Fruit fly (Drosophila melanogaster): ENCODE measurements around the gene Rga.
A peak's percentile ranks its signal among the peaks of the same experiment; 100 is the strongest.

Rga gene

dm6 chr3R:5592009-5592572 is 20.8 kb downstream of the Rga start:
- TF ChIP-seq Dll (optimal IDR thresholded peaks at IDR 0.05) (no peak), CG8478 (optimal IDR thresholded peaks at IDR 0.05) (peak; percentile 49)

DNA sequence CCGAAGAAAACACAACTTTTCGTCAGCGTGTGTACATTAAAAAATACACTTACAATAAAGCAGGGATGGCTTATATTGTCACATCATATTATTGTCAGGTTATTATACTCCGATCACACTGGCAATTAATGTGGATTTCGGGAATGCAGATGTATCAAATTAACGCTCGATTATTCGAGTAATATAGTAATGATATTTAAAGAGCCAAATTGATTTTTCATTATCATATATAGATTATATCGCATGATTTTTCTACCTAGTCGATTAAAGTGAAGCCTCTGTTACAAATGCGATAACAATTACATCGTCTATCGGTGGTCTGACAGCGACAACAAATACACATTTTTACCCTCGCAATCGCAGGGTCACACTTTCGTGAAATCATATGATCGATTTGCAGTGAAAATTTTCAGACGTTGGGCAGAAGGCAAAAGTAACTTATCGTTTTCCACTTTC is 21.5 kb downstream of the Rga start, which contains the start of the genes noi and Vha26:
Gene noi, minus strand, starts transcription at position 62 of the 456 bp plus-strand sequence.
Gene Vha26, plus strand, starts transcription at position 366 of the 456 bp plus-strand sequence.
- TF ChIP-seq CG8478 (optimal IDR thresholded peaks at IDR 0.05) (no peak), usp (GFP tag; optimal IDR thresholded peaks at IDR 0.05) (no peak), pan (optimal IDR thresholded peaks at IDR 0.05) (no peak), EcR (GFP tag; optimal IDR thresholded peaks at IDR 0.05) (no peak), psq (optimal IDR thresholded peaks at IDR 0.05) (no peak), Dll (optimal IDR thresholded peaks at IDR 0.05) (no peak)

dm6 chr3R:5588573-5588972 is 24.3 kb downstream of the Rga start, which contains the start of gene PolZ2:
TSS of gene PolZ2 (plus strand) at chr3R:5588873.
- no peak for TF ChIP-seq pan (optimal IDR thresholded peaks at IDR 0.05)
- no peak for TF ChIP-seq CG8478 (optimal IDR thresholded peaks at IDR 0.05)
- TF ChIP-seq Dll (optimal IDR thresholded peaks at IDR 0.05) = no peak
- no peak for TF ChIP-seq EcR (GFP tag; optimal IDR thresholded peaks at IDR 0.05)
- TF ChIP-seq psq (optimal IDR thresholded peaks at IDR 0.05) = no peak

DNA sequence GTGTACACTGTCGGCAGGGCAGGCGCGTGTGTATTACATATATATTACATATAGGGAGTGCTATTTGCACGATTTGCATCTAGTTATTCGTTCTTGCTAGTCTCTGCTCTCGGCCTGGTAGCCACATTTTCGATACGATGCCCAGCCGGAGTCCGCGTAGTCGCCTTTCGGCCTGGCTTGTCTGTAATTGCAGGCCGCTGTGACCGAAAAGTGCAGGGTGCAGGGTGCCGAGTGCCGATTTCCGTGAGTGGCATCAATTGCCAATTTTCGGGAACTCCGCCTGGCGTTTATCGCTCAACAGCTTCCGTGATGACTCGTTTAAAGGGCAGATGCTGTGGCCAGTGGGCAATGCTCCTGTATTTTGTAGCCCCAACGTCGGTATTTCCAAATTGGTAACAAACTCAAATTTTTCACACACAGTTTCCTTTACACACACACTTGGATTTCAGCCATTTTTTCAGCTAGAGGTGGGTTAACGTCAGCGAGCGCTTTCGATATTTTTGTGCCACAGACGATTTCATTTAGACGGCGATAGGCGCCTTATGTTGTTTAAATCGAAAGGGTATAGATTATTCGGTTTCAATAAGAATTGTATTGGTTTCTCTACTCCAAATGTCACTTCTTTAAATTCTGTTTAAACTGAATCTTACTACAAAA is 24.9 kb downstream of the Rga start, which contains the start of gene CG2926:
Gene CG2926, minus strand, starts transcription at position 518 of the 657 bp plus-strand sequence.
- TF ChIP-seq pan (optimal IDR thresholded peaks at IDR 0.05) (no peak), psq (optimal IDR thresholded peaks at IDR 0.05) (no peak), CG8478 (optimal IDR thresholded peaks at IDR 0.05) (no peak), EcR (GFP tag; optimal IDR thresholded peaks at IDR 0.05) (no peak), Dll (optimal IDR thresholded peaks at IDR 0.05) (no peak), usp (GFP tag; optimal IDR thresholded peaks at IDR 0.05) (no peak)

- TF ChIP-seq psq (optimal IDR thresholded peaks at IDR 0.05) (no peak), Dll (optimal IDR thresholded peaks at IDR 0.05) (no peak), pan (optimal IDR thresholded peaks at IDR 0.05) (no peak), CG8478 (optimal IDR thresholded peaks at IDR 0.05) (no peak), usp (GFP tag; optimal IDR thresholded peaks at IDR 0.05) (no peak), EcR (GFP tag; optimal IDR thresholded peaks at IDR 0.05) (no peak)
These were observed 39.0 kb downstream of the Rga start for dm6 chr3R:5573883-5574282.

DNA sequence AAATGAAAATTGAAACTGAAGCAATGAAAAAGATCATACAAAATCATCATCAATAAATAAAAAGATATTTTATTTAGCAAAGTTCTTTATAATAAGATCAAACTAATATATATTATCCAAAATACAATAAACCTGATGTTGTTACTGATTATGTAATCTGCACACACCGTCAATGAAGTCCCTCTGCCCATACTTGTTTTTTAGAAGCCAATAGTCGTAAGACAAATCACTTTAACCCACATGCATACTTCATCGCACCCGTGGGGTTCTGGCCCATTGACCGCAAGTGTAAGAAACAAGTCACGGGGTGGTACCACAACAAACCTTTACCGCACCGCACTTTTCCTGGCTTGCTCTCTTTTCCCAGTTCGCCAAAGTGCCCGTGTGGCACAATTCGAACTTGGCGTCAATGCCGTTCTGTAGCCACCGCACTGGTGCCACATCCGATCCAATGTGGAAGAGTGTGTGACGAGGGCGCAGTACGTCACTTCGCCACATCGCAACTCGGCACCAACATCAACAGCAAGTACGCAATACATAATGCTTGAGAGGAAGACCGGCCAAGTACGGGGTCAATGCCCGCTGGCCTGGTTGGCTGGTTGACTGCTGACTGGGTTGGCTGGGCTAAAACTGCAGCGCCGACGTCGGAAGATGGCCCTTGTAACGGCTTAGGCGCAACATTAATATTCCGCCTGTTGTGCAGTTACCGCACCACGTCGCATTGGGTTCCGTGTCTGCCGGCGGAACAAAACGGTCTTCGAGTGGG is 39.8 kb downstream of the Rga start:
- TF ChIP-seq usp (GFP tag; optimal IDR thresholded peaks at IDR 0.05) (no peak), EcR (GFP tag; optimal IDR thresholded peaks at IDR 0.05) (peak in 1 of 2 experiments; percentile 75)

dm6 chr3R:5571756-5572155 is 41.2 kb downstream of the Rga start:
- TF ChIP-seq EcR (GFP tag; optimal IDR thresholded peaks at IDR 0.05) (no peak), CG8478 (optimal IDR thresholded peaks at IDR 0.05) (no peak), psq (optimal IDR thresholded peaks at IDR 0.05) (no peak), Dll (optimal IDR thresholded peaks at IDR 0.05) (no peak), usp (GFP tag; optimal IDR thresholded peaks at IDR 0.05) (no peak), pan (optimal IDR thresholded peaks at IDR 0.05) (no peak)

DNA sequence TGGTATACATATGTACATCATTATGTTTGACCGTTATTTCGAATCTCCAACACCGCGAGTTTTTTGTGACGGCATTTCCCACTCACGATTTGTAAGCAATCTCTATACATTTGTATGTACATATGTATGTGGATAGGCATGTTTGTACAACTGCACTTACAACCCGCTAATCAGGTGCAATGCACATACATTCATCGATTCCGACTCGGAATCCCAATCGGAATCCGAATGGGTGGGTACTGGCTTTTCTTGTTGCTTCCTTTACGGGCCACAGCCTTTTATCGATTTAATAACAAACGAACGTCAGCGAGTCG is 41.5 kb downstream of the Rga start:
- TF ChIP-seq usp (GFP tag; optimal IDR thresholded peaks at IDR 0.05) = no peak
- TF ChIP-seq CG8478 (optimal IDR thresholded peaks at IDR 0.05) = no peak
- no peak for TF ChIP-seq EcR (GFP tag; optimal IDR thresholded peaks at IDR 0.05)
- no peak for TF ChIP-seq Dll (optimal IDR thresholded peaks at IDR 0.05)
- TF ChIP-seq psq (optimal IDR thresholded peaks at IDR 0.05) = no peak
- TF ChIP-seq pan (optimal IDR thresholded peaks at IDR 0.05) = no peak

- no peak for TF ChIP-seq pan (optimal IDR thresholded peaks at IDR 0.05)
These were observed 42.1 kb downstream of the Rga start, which contains the start of gene CRMP for dm6 chr3R:5570635-5571436. TSS of gene CRMP (plus strand) at chr3R:5571108.

DNA sequence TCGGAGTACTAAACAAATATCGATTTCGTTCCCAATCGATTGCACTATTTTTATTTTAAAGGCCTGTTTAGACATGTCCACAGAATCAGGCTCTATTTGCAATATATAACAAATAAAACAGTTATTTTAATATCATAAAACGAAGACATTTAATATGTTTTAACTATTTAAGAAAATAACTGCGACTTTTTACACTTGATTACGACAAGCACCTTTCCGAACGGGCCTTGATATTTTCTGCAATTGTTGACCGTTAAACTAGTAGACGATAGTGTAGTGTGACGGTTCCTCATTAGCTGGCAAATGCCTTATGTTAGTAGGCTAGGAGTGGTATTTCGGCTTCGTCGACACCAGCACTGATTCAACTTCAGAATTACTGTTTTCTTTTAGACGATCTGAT is 44.3 kb downstream of the Rga start, which contains the start of the genes CG2931 and Rheb:
Gene CG2931, minus strand, starts transcription at position 26 of the 400 bp plus-strand sequence.
Gene Rheb, plus strand, starts transcription at position 332 of the 400 bp plus-strand sequence.
- no peak for TF ChIP-seq CG8478 (optimal IDR thresholded peaks at IDR 0.05)
- TF ChIP-seq psq (optimal IDR thresholded peaks at IDR 0.05) = no peak

- TF ChIP-seq EcR (GFP tag; optimal IDR thresholded peaks at IDR 0.05) (no peak), CG8478 (optimal IDR thresholded peaks at IDR 0.05) (no peak), psq (optimal IDR thresholded peaks at IDR 0.05) (no peak), Dll (optimal IDR thresholded peaks at IDR 0.05) (no peak), pan (optimal IDR thresholded peaks at IDR 0.05) (no peak), usp (GFP tag; optimal IDR thresholded peaks at IDR 0.05) (no peak)
These were observed 47.3 kb downstream of the Rga start for dm6 chr3R:5565623-5566022.

dm6 chr3R:5564775-5565190 is 48.1 kb downstream of the Rga start, which contains the start of the genes CG14671 and CG12746:
TSS of gene CG14671 (minus strand) at chr3R:5564815.
TSS of gene CG12746 (plus strand) at chr3R:5564865.
- TF ChIP-seq Dll (optimal IDR thresholded peaks at IDR 0.05) (no peak), psq (optimal IDR thresholded peaks at IDR 0.05) (no peak), CG8478 (optimal IDR thresholded peaks at IDR 0.05) (no peak), EcR (GFP tag; optimal IDR thresholded peaks at IDR 0.05) (no peak), usp (GFP tag; optimal IDR thresholded peaks at IDR 0.05) (no peak), pan (optimal IDR thresholded peaks at IDR 0.05) (no peak)

All from whole organism.